Fruit fly (Drosophila melanogaster) whole organism, embryonic: Measurements from ENCODE around the gene CG33286.
A peak's percentile ranks its signal among the peaks of the same experiment; 100 is the strongest.

Source experiments
- Blimp-1 ChIP-seq: fragments of 200-800 bp; sonication (Bioruptor generic); optimal IDR thresholded peaks from 3 replicates; lab custom pipeline; 2018; ENCODE audit warnings: missing biosample characterization, missing genetic modification characterization, mild to moderate bottlenecking, moderate library complexity, missing genetic modification reagents
- CG3163 ChIP-seq: fragments of 200-800 bp; sonication (Bioruptor generic); optimal IDR thresholded peaks from 3 replicates; lab custom pipeline; 2016; ENCODE audit warnings: missing biosample characterization, missing genetic modification characterization
- CG33557 ChIP-seq: fragments of 200-800 bp; sonication (Bioruptor generic); optimal IDR thresholded peaks from 2 replicates; lab custom pipeline; 2019; ENCODE audit warnings: missing biosample characterization, mild to moderate bottlenecking, missing genetic modification characterization, moderate library complexity
- CG3847 ChIP-seq: fragments of 200-800 bp; sonication (Bioruptor generic); IDR thresholded peaks from 2 replicates; pipeline ENCODE4 v1.3.6; 2022; ENCODE audit warnings: missing biosample characterization, missing genetic modification characterization
- sd ChIP-seq: fragments of 200-800 bp; sonication (Bioruptor generic); optimal IDR thresholded peaks from 3 replicates; lab custom pipeline; 2018; ENCODE audit warnings: missing biosample characterization, mild to moderate bottlenecking, missing genetic modification characterization, moderate library complexity

DNA sequence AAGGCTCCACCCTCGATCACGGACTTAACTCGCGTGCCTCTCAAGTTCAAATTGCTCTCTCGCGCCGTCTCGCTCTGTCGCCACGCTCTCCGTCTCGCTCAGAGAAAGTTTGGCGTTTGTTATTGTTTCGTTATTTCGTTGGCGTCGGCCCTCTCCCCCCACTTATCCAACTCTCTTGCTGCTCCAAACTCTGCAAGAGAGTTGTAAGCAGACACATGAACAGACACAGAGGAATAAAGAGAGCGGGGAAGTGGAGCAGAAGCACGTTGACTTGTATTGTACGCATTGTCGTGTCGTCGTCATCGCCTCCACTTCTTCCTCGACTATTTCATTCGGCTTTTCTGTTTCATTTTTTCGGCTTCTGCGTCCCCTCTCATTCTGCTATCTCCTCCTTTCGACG, 48.9 kb upstream of the CG33286 start:
- TF ChIP-seq CG3163 = peak; percentile 96
- TF ChIP-seq sd (tag; lab: Kevin White, UChicago) = peak; percentile 46
- no peak for TF ChIP-seq CG3847 (GFP tag; lab: Robert Waterston, UW)
- no peak for TF ChIP-seq Blimp-1 (GFP tag; lab: Kevin White, UChicago)
- TF ChIP-seq CG33557 (GFP tag; lab: Kevin White, UChicago) = no peak
